Fruit fly (Drosophila melanogaster): ENCODE results near the gene Swt1.

Gene Swt1

dm6 chrX:18058108-18058507, 32.2 kb downstream of the Swt1 start:
- no peak for TF ChIP-seq CG17801 (GFP tag; optimal IDR thresholded peaks at IDR 0.05; ENCODE audit: partially characterized antibody)

- TF ChIP-seq CG17801 (GFP tag; optimal IDR thresholded peaks at IDR 0.05; ENCODE audit: partially characterized antibody) = no peak
These were observed 33.1 kb downstream of the Swt1 start for dm6 chrX:18057202-18057601.

- TF ChIP-seq CG17801 (GFP tag; optimal IDR thresholded peaks at IDR 0.05; ENCODE audit: partially characterized antibody) = no peak
These were observed 38.2 kb downstream of the Swt1 start for dm6 chrX:18052135-18052534.

- no peak for TF ChIP-seq CG17801 (GFP tag; optimal IDR thresholded peaks at IDR 0.05; ENCODE audit: partially characterized antibody)
These were observed 46.6 kb downstream of the Swt1 start, which contains the start of gene CG15373 for dm6 chrX:18043691-18044090. Gene CG15373 (plus strand): TSS chrX:18043991.
